Worm (Caenorhabditis elegans): ENCODE data around the gene his-48.

DNA sequence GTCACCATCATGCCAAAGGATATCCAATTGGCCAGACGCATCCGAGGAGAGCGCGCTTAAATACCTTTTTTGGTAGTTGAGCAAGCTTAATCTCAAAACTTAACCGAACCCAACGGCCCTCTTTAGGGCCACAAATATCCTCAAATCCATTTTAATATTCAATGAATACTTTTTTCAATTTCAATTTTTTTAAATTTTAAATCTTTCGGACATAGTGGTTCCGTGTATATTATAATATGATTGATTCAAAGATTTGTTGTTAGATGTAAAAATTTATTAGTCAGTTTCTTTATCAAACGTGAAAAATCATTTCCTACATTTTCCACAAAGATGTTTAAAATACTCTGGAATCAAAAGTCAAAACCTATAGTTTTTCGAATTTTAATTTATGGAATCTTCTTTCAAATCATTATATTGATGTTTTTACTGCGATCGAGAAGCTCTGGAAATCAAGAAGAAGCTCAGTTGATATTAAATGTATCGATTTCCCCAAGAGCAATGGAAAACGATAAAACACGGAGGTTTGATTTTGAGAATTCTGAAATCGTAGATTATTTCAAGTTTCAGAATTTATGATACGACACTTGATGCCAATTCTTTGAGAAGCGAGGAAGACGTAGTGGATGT, 2.5 kb downstream of the his-48 start, which contains the start of gene B0035.21:
- TF ChIP-seq lsy-2 (tag; optimal IDR thresholded peaks at IDR 0.05) (no peak), nhr-237 (tag; optimal IDR thresholded peaks at IDR 0.05) (no peak), tbx-8 (GFP tag; optimal IDR thresholded peaks at IDR 0.05) (no peak), unc-39 (tag; optimal IDR thresholded peaks at IDR 0.05) (no peak)
